Fruit fly (Drosophila melanogaster) whole organism, adult: ENCODE measurements around the gene Neto.

Experiments
- CG11617 ChIP-seq: fragments of 200-800 bp; sonication (Bioruptor generic); optimal IDR thresholded peaks from 2 replicates; lab custom pipeline; 2017; ENCODE audit warnings: mild to moderate bottlenecking, missing biosample characterization, missing genetic modification reagents, missing genetic modification characterization
- CG12768 ChIP-seq: fragments of 200-800 bp; sonication (Bioruptor generic); optimal IDR thresholded peaks from 2 replicates; lab custom pipeline; 2017; ENCODE audit warnings: missing biosample characterization, missing genetic modification characterization, mild to moderate bottlenecking, moderate library complexity, missing genetic modification reagents
- CG14711 ChIP-seq: fragments of 200-800 bp; sonication (Bioruptor generic); optimal IDR thresholded peaks from 2 replicates; lab custom pipeline; 2018; ENCODE audit warnings: missing biosample characterization, mild to moderate bottlenecking, missing genetic modification characterization, moderate library complexity
- CG1620 ChIP-seq: fragments of 200-800 bp; sonication (Bioruptor generic); optimal IDR thresholded peaks from 2 replicates; lab custom pipeline; 2016; ENCODE audit warnings: missing biosample characterization, missing genetic modification characterization
- CG33017 ChIP-seq: fragments of 200-800 bp; sonication (Bioruptor generic); optimal IDR thresholded peaks from 2 replicates; lab custom pipeline; 2018; ENCODE audit warnings: missing biosample characterization, mild to moderate bottlenecking, missing genetic modification characterization, moderate library complexity
- CG5204 ChIP-seq: fragments of 200-800 bp; sonication (Bioruptor generic); optimal IDR thresholded peaks from 2 replicates; lab custom pipeline; 2016; ENCODE audit warnings: missing biosample characterization, missing genetic modification characterization
- CG7045 ChIP-seq: fragments of 200-800 bp; sonication (Bioruptor generic); optimal IDR thresholded peaks from 2 replicates; lab custom pipeline; 2017; ENCODE audit warnings: missing biosample characterization, mild to moderate bottlenecking, missing genetic modification characterization
- CG7101 ChIP-seq: fragments of 200-800 bp; sonication (Bioruptor generic); optimal IDR thresholded peaks from 2 replicates; lab custom pipeline; 2018; ENCODE audit warnings: missing biosample characterization, mild to moderate bottlenecking, missing genetic modification characterization, moderate library complexity
- Clk ChIP-seq: fragments of 200-800 bp; sonication (Bioruptor generic); optimal IDR thresholded peaks from 2 replicates; lab custom pipeline; 2017; ENCODE audit warnings: missing biosample characterization, missing genetic modification characterization
- Crg-1 ChIP-seq: fragments of 200-800 bp; sonication (Bioruptor generic); optimal IDR thresholded peaks from 2 replicates; lab custom pipeline; 2016; ENCODE audit warnings: missing biosample characterization, missing genetic modification characterization
- Hr96 ChIP-seq: fragments of 200-800 bp; sonication (Bioruptor generic); optimal IDR thresholded peaks from 2 replicates; lab custom pipeline; 2016; ENCODE audit warnings: missing biosample characterization, missing genetic modification characterization
- Mnt ChIP-seq: fragments of 200-800 bp; sonication (Bioruptor generic); optimal IDR thresholded peaks from 2 replicates; lab custom pipeline; 2016; ENCODE audit warnings: missing biosample characterization, mild to moderate bottlenecking, missing genetic modification characterization
- bab1 ChIP-seq: fragments of 200-800 bp; sonication (Bioruptor generic); optimal IDR thresholded peaks from 3 replicates; lab custom pipeline; 2019; ENCODE audit warnings: missing biosample characterization, mild to moderate bottlenecking, missing genetic modification characterization, moderate library complexity
- cic ChIP-seq: fragments of 200-800 bp; sonication (Bioruptor generic); optimal IDR thresholded peaks from 2 replicates; lab custom pipeline; 2017; ENCODE audit warnings: missing biosample characterization, mild to moderate bottlenecking, missing genetic modification characterization, moderate library complexity
- cnc ChIP-seq, 2 experiments: fragments of >200 bp; optimal IDR thresholded peaks; 2 replicates each; lab custom pipeline; 2017
- kay ChIP-seq: fragments of 200-800 bp; sonication (Bioruptor generic); peaks from one replicate; lab custom pipeline; 2016; ENCODE audit warnings: missing biosample characterization, missing genetic modification characterization, borderline replicate concordance
- ovo ChIP-seq: fragments of 200-800 bp; sonication (Bioruptor generic); optimal IDR thresholded peaks from 2 replicates; lab custom pipeline; 2016; ENCODE audit warnings: missing biosample characterization, missing genetic modification characterization
- pad ChIP-seq: fragments of 200-800 bp; sonication (Bioruptor generic); optimal IDR thresholded peaks from 3 replicates; lab custom pipeline; 2017; ENCODE audit warnings: missing biosample characterization, missing genetic modification characterization, mild to moderate bottlenecking, moderate library complexity, missing genetic modification reagents
- tj ChIP-seq: fragments of 200-800 bp; sonication (Bioruptor generic); optimal IDR thresholded peaks from 3 replicates; lab custom pipeline; 2017; ENCODE audit warnings: missing biosample characterization, mild to moderate bottlenecking, missing genetic modification characterization, moderate library complexity
- toe ChIP-seq: fragments of 200-800 bp; sonication (Bioruptor generic); optimal IDR thresholded peaks from 2 replicates; lab custom pipeline; 2016; ENCODE audit warnings: missing biosample characterization, missing genetic modification characterization

Neto gene

DNA sequence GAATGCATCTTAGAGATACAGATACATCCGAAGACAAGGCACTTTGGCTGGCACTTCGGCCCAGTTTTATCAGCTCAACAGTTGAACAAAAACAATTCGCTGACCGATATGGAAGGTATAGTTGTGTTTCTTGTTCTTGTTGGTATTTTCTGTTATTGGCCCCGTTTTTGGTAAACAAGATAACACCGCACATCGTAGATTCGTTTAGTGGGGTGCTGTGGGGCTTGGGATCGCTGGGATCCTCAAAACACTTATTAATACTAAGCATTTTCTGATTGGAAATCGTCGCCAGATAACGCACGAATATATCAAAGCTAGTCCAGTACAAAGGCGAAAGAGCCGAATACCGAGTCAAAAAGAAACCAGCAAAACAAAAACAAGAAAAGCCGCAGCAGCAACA lies 42.1 kb upstream of the Neto start:
- TF ChIP-seq ovo: no peak
- no peak for TF ChIP-seq kay (GFP tag; lab: Kevin White, UChicago)
- TF ChIP-seq Hr96 (GFP tag; lab: Kevin White, UChicago): no peak
- TF ChIP-seq cnc (optimal IDR thresholded peaks at IDR 0.05; lab: Kevin White, UChicago): no peak
- TF ChIP-seq CG14711 (tag; lab: Kevin White, UChicago): peak; percentile 11
- no peak for TF ChIP-seq CG7101 (tag; lab: Kevin White, UChicago)
- peak; percentile 15 for TF ChIP-seq Mnt (GFP tag; lab: Kevin White, UChicago)
- TF ChIP-seq bab1 (GFP tag; lab: Kevin White, UChicago): no peak
- no peak for TF ChIP-seq CG33017 (tag; lab: Kevin White, UChicago)
- no peak for TF ChIP-seq pad (GFP tag; lab: Kevin White, UChicago)
- TF ChIP-seq Crg-1: no peak
- no peak for TF ChIP-seq toe (GFP tag; lab: Kevin White, UChicago)
- TF ChIP-seq CG1620 (GFP tag; lab: Kevin White, UChicago): no peak
- no peak for TF ChIP-seq CG11617 (GFP tag; lab: Kevin White, UChicago)
- peak; percentile 43 for TF ChIP-seq CG12768 (GFP tag; lab: Kevin White, UChicago)
- TF ChIP-seq cic: peak; percentile 68
- no peak for TF ChIP-seq Clk

DNA sequence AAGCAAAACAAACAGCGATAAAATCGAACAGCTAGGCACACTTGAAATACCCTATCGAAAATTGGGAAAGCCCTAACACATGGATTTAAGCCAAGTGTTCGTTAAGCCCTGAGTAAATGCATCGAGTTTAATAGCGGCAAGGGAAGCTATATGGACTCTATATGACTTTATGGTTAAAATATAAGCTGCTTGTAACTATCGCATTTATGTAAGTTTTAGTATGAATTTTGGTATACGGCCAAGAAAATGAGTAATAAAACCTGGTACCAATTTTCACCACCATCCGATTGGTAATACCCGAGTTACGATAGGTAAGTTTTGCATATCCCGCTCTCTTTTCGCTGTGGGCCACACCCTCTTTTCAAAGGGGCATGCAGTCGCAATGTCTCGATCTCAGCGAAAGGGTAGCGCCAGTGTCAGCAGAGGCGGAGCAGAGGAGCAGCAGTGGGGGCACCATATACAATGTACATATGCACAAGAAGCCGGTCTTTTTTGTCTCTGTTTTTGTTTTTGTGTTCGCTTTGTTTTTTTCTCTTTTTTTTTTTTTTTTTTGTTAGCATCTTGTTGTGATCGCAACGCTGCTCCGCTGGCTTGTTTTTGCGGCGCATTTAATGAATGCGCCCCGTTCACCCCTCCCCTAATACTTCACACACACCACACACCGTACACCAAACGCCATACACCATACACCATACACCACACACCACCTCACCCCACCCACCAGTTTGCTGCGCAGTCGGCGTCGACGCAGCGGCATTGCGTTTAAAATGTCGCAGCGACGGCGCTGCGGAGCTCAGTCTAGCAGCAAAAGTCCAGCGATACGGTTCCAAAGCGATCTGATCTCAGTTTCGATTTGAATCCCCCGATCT lies 41.5 kb upstream of the Neto start, which contains the start of gene GstT4:
Gene GstT4 (plus strand): TSS at position 788 of the 869 bp plus-strand sequence.
- TF ChIP-seq pad (GFP tag; lab: Kevin White, UChicago): no peak
- peak; percentile 24 for TF ChIP-seq bab1 (GFP tag; lab: Kevin White, UChicago)
- TF ChIP-seq CG11617 (GFP tag; lab: Kevin White, UChicago): peak; percentile 43
- peak; percentile 68 for TF ChIP-seq CG12768 (GFP tag; lab: Kevin White, UChicago)
- peak; percentile 85 for TF ChIP-seq Hr96 (GFP tag; lab: Kevin White, UChicago)
- peak; percentile 20 for TF ChIP-seq Clk
- TF ChIP-seq Mnt (GFP tag; lab: Kevin White, UChicago): peak; percentile 70
- TF ChIP-seq ovo: peak; percentile 67
- no peak for TF ChIP-seq cnc (optimal IDR thresholded peaks at IDR 0.05; lab: Kevin White, UChicago)
- peak; percentile 90 for TF ChIP-seq cic
- peak; percentile 51 for TF ChIP-seq CG14711 (tag; lab: Kevin White, UChicago)
- TF ChIP-seq CG1620 (GFP tag; lab: Kevin White, UChicago): peak; percentile 40
- TF ChIP-seq CG7045 (GFP tag; lab: Kevin White, UChicago): peak; percentile 7
- TF ChIP-seq CG7101 (tag; lab: Kevin White, UChicago): peak; percentile 40
- no peak for TF ChIP-seq kay (GFP tag; lab: Kevin White, UChicago)
- TF ChIP-seq Crg-1: peak; percentile 26
- peak; percentile 47 for TF ChIP-seq CG5204
- peak; percentile 37 for TF ChIP-seq toe (GFP tag; lab: Kevin White, UChicago)
- TF ChIP-seq CG33017 (tag; lab: Kevin White, UChicago): peak; percentile 24
- TF ChIP-seq tj: peak; percentile 36

DNA sequence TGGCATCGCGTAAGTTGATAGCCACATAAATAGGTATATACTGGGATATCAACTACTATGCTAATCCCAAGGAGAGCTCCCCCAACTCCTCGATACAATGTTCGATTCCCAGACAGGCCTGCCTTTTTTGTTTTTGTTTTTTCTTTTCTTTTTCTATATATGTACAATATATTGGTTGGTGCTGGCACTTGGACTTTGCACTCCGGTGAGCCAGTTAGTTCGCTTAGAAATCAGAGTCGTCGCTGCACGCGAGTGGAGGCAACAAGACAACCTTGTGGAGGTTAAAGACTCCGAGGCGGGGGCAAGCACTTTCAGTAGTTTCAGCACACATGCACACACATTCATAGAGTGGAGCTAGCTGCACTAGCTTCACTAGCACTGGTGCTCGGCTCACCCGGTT lies 39.4 kb upstream of the Neto start:
- TF ChIP-seq CG14711 (tag; lab: Kevin White, UChicago): no peak
- no peak for TF ChIP-seq ovo
- TF ChIP-seq CG5204: no peak
- TF ChIP-seq Hr96 (GFP tag; lab: Kevin White, UChicago): no peak
- no peak for TF ChIP-seq CG7101 (tag; lab: Kevin White, UChicago)
- no peak for TF ChIP-seq CG12768 (GFP tag; lab: Kevin White, UChicago)
- TF ChIP-seq Crg-1: no peak
- TF ChIP-seq kay (GFP tag; lab: Kevin White, UChicago): no peak
- TF ChIP-seq cnc (optimal IDR thresholded peaks at IDR 0.05; lab: Kevin White, UChicago): no peak
- TF ChIP-seq CG33017 (tag; lab: Kevin White, UChicago): no peak

DNA sequence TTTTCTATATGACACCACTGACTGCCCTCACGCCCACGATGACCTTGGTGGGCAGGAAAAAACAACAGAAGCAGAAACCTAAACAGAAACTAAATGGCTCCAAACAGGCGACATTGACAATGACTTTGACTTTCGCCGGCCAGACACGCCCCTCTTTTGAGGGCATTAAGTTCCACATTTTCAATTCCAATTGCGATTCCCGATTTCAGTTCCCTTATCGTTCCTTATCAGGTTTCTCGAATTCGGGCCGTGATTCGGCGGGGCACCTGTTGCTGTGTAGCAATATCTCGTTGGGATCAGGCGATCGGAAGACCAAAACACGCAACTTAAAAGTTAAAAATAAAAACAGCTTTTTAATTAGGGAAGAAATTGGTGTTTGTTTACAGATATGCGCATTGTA lies 38.0 kb upstream of the Neto start:
- TF ChIP-seq pad (GFP tag; lab: Kevin White, UChicago) (no peak), cnc (optimal IDR thresholded peaks at IDR 0.05; lab: Kevin White, UChicago) (peak in 1 of 2 experiments; percentile 26)

dm6 chrX:13410887-13411286 lies 34.8 kb upstream of the Neto start:
- TF ChIP-seq kay (GFP tag; lab: Kevin White, UChicago) (no peak), CG7045 (GFP tag; lab: Kevin White, UChicago) (no peak), bab1 (GFP tag; lab: Kevin White, UChicago) (no peak), CG7101 (tag; lab: Kevin White, UChicago) (peak; percentile 14), cic (no peak), CG14711 (tag; lab: Kevin White, UChicago) (no peak), CG11617 (GFP tag; lab: Kevin White, UChicago) (no peak), Crg-1 (no peak), CG1620 (GFP tag; lab: Kevin White, UChicago) (peak; percentile 4)

- TF ChIP-seq CG33017 (tag; lab: Kevin White, UChicago) (no peak), Crg-1 (no peak), CG11617 (GFP tag; lab: Kevin White, UChicago) (no peak), CG7045 (GFP tag; lab: Kevin White, UChicago) (no peak), CG1620 (GFP tag; lab: Kevin White, UChicago) (no peak), cic (no peak), pad (GFP tag; lab: Kevin White, UChicago) (no peak), bab1 (GFP tag; lab: Kevin White, UChicago) (no peak), CG12768 (GFP tag; lab: Kevin White, UChicago) (no peak), Clk (no peak), kay (GFP tag; lab: Kevin White, UChicago) (no peak), Hr96 (GFP tag; lab: Kevin White, UChicago) (no peak), ovo (no peak)
Observed at dm6 chrX:13411376-13411973, 34.2 kb upstream of the Neto start.
